Worm (Caenorhabditis elegans) whole organism, L1 larva: ENCODE data around the gene F21G4.5.

ENCODE experiments used
- C04F5.9 ChIP-seq: sonication (generic microtip); optimal IDR thresholded peaks from 2 replicates; lab custom pipeline; 2016; ENCODE audit warnings: missing genetic modification characterization, missing compliant biosample characterization
- C16A3.4 ChIP-seq: fragments of 150-350 bp; optimal IDR thresholded peaks from 2 replicates; lab custom pipeline; 2014; ENCODE audit warnings: missing biosample characterization, missing genetic modification characterization
- C34B4.2 ChIP-seq: sonication (generic microtip); optimal IDR thresholded peaks from 2 replicates; lab custom pipeline; 2017; ENCODE audit warnings: mild to moderate bottlenecking, missing genetic modification characterization, missing compliant biosample characterization
- F16B12.6 ChIP-seq: fragments of 150-350 bp; optimal IDR thresholded peaks from 2 replicates; lab custom pipeline; 2014; ENCODE audit warnings: missing biosample characterization, missing genetic modification characterization
- aha-1 ChIP-seq: fragments of 150-350 bp; optimal IDR thresholded peaks from 2 replicates; lab custom pipeline; 2014; ENCODE audit warnings: missing biosample characterization, missing genetic modification characterization
- aly-2 ChIP-seq: fragments of 150-350 bp; optimal IDR thresholded peaks from 2 replicates; lab custom pipeline; 2014; ENCODE audit warnings: missing biosample characterization, missing genetic modification characterization
- ama-1 ChIP-seq: fragments of 150-350 bp; optimal IDR thresholded peaks from 2 replicates; lab custom pipeline; 2014
- ceh-8 ChIP-seq: fragments of 200-800 bp; sonication (Bioruptor generic); optimal IDR thresholded peaks from 2 replicates; lab custom pipeline; 2018; ENCODE audit warnings: mild to moderate bottlenecking, missing genetic modification characterization, moderate library complexity, missing compliant biosample characterization
- ceh-82 ChIP-seq, 3 experiments: fragments of 150-350 bp in 1 of 3; sonication (generic microtip) in 2 of 3; optimal IDR thresholded peaks; 2 replicates each; lab custom pipeline; 2014 to 2017; ENCODE audit warnings: missing biosample characterization in 3 of 3, missing genetic modification characterization in 3 of 3
- ceh-88 ChIP-seq: fragments of 200-800 bp; sonication (Bioruptor generic); IDR thresholded peaks from 2 replicates; pipeline ENCODE4 v1.3.6; 2022; ENCODE audit warnings: missing genetic modification characterization, missing compliant biosample characterization
- ceh-90 ChIP-seq: sonication (generic microtip); optimal IDR thresholded peaks from 2 replicates; lab custom pipeline; 2016; ENCODE audit warnings: missing genetic modification characterization, missing compliant biosample characterization
- efl-1 ChIP-seq, 4 experiments: fragments of 150-350 bp; optimal IDR thresholded peaks in 3 of 4; peaks in 1 of 4; 1 replicate in 1 of 4; 2 replicates in 3 of 4; lab custom pipeline; 2014; ENCODE audit warnings: missing biosample characterization in 2 of 4, missing genetic modification characterization in 2 of 4, missing genetic modification reagents in 2 of 4
- efl-3 ChIP-seq: fragments of 200-800 bp; sonication (Bioruptor generic); optimal IDR thresholded peaks from 2 replicates; lab custom pipeline; 2018; ENCODE audit warnings: mild to moderate bottlenecking, missing genetic modification characterization, missing compliant biosample characterization
- egl-27 ChIP-seq, 2 experiments: fragments of 150-350 bp in 1 of 2; sonication (generic microtip); optimal IDR thresholded peaks; 3 replicates each; lab custom pipeline; 2017 to 2018; ENCODE audit warnings: missing biosample characterization in 2 of 2, missing genetic modification characterization in 2 of 2, missing genetic modification reagents in 2 of 2
- elt-2 ChIP-seq: sonication (generic microtip); optimal IDR thresholded peaks from 2 replicates; lab custom pipeline; 2016; ENCODE audit warnings: missing genetic modification characterization, mild to moderate bottlenecking, inconsistent platforms, missing compliant biosample characterization, missing genetic modification reagents
- elt-3 ChIP-seq, 6 experiments: fragments of 150-350 bp in 1 of 6; sonication (generic microtip); optimal IDR thresholded peaks; 2 replicates each; lab custom pipeline; 2017 to 2018; ENCODE audit warnings: missing biosample characterization in 6 of 6, missing genetic modification characterization in 6 of 6, inconsistent platforms in 1 of 6
- fkh-8 ChIP-seq: sonication (generic microtip); optimal IDR thresholded peaks from 2 replicates; lab custom pipeline; 2016; ENCODE audit warnings: mild to moderate bottlenecking, missing genetic modification characterization, missing compliant biosample characterization
- hlh-4 ChIP-seq: sonication (generic microtip); optimal IDR thresholded peaks from 2 replicates; lab custom pipeline; 2016; ENCODE audit warnings: mild to moderate bottlenecking, missing genetic modification characterization, missing compliant biosample characterization
- hpl-2 ChIP-seq: fragments of 150-350 bp; optimal IDR thresholded peaks from 2 replicates; lab custom pipeline; 2014; ENCODE audit warnings: missing biosample characterization, missing genetic modification reagents, missing genetic modification characterization
- isw-1 ChIP-seq: fragments of 200-800 bp; sonication (Bioruptor generic); IDR thresholded peaks from 2 replicates; pipeline ENCODE4 v1.3.6; 2022; ENCODE audit warnings: missing genetic modification characterization, missing compliant biosample characterization
- lin-14 ChIP-seq: fragments of 200-800 bp; sonication (Bioruptor generic); optimal IDR thresholded peaks from 2 replicates; lab custom pipeline; 2018; ENCODE audit warnings: mild to moderate bottlenecking, missing genetic modification characterization, moderate library complexity, missing compliant biosample characterization
- lin-15B ChIP-seq: fragments of 150-350 bp; sonication (generic microtip); optimal IDR thresholded peaks from 3 replicates; lab custom pipeline; 2014; ENCODE audit warnings: missing biosample characterization, missing genetic modification characterization
- lin-35 ChIP-seq, 2 experiments: fragments of 150-350 bp; optimal IDR thresholded peaks; 2 replicates each; lab custom pipeline; 2014; ENCODE audit warnings: missing biosample characterization in 2 of 2, missing genetic modification characterization in 2 of 2, missing genetic modification reagents in 2 of 2
- lsy-2 ChIP-seq, 2 experiments: fragments of 150-350 bp; optimal IDR thresholded peaks; 2 replicates each; lab custom pipeline; 2014; ENCODE audit warnings: missing biosample characterization in 2 of 2, missing genetic modification characterization in 2 of 2
- mef-2 ChIP-seq: fragments of 150-350 bp; optimal IDR thresholded peaks from 2 replicates; lab custom pipeline; 2014; ENCODE audit warnings: missing biosample characterization, missing genetic modification characterization
- mep-1 ChIP-seq: fragments of 150-350 bp; optimal IDR thresholded peaks from 2 replicates; lab custom pipeline; 2014; ENCODE audit warnings: missing biosample characterization, missing genetic modification characterization
- nhr-11 ChIP-seq: fragments of 150-350 bp; optimal IDR thresholded peaks from 2 replicates; lab custom pipeline; 2014; ENCODE audit warnings: missing biosample characterization, missing genetic modification characterization
- nhr-12 ChIP-seq: sonication (generic microtip); optimal IDR thresholded peaks from 2 replicates; lab custom pipeline; 2017; ENCODE audit warnings: missing biosample characterization, missing genetic modification characterization
- nhr-20 ChIP-seq: sonication (generic microtip); optimal IDR thresholded peaks from 2 replicates; lab custom pipeline; 2016; ENCODE audit warnings: mild to moderate bottlenecking, missing genetic modification characterization, missing compliant biosample characterization
- nhr-237 ChIP-seq: fragments of 150-350 bp; optimal IDR thresholded peaks from 2 replicates; lab custom pipeline; 2014; ENCODE audit warnings: missing biosample characterization, missing genetic modification characterization
- nhr-71 ChIP-seq: sonication (generic microtip); optimal IDR thresholded peaks from 2 replicates; lab custom pipeline; 2016; ENCODE audit warnings: mild to moderate bottlenecking, missing genetic modification characterization, moderate library complexity, missing compliant biosample characterization
- nhr-76 ChIP-seq: sonication (generic microtip); optimal IDR thresholded peaks from 2 replicates; lab custom pipeline; 2017; ENCODE audit warnings: missing biosample characterization, missing genetic modification characterization
- nhr-84 ChIP-seq: sonication (generic microtip); optimal IDR thresholded peaks from 2 replicates; lab custom pipeline; 2017; ENCODE audit warnings: missing biosample characterization, missing genetic modification characterization
- nhr-85 ChIP-seq: sonication (generic microtip); peaks from one replicate; lab custom pipeline; 2016; ENCODE audit warnings: missing genetic modification characterization, inconsistent platforms, missing compliant biosample characterization
- pax-3 ChIP-seq: fragments of 200-800 bp; sonication (Bioruptor generic); optimal IDR thresholded peaks from 2 replicates; lab custom pipeline; 2018; ENCODE audit warnings: mild to moderate bottlenecking, missing genetic modification characterization, moderate library complexity, missing compliant biosample characterization
- rnt-1 ChIP-seq: sonication (generic microtip); optimal IDR thresholded peaks from 2 replicates; lab custom pipeline; 2016; ENCODE audit warnings: mild to moderate bottlenecking, missing genetic modification characterization, moderate library complexity, missing compliant biosample characterization
- skn-1 ChIP-seq: fragments of 150-350 bp; optimal IDR thresholded peaks from 2 replicates; lab custom pipeline; 2014; ENCODE audit warnings: missing biosample characterization, missing genetic modification characterization
- snpc-4 ChIP-seq: fragments of 150-350 bp; optimal IDR thresholded peaks from 2 replicates; lab custom pipeline; 2014; ENCODE audit warnings: missing biosample characterization, missing genetic modification characterization
- snu-23 ChIP-seq: sonication (generic microtip); optimal IDR thresholded peaks from 2 replicates; lab custom pipeline; 2016; ENCODE audit warnings: missing genetic modification characterization, missing compliant biosample characterization
- sup-37 ChIP-seq: fragments of 200-800 bp; sonication (Bioruptor generic); optimal IDR thresholded peaks from 2 replicates; lab custom pipeline; 2018; ENCODE audit warnings: mild to moderate bottlenecking, missing genetic modification characterization, missing compliant biosample characterization
- swsn-7 ChIP-seq: sonication (generic microtip); optimal IDR thresholded peaks from 2 replicates; lab custom pipeline; 2016; ENCODE audit warnings: missing genetic modification characterization, missing compliant biosample characterization
- tlp-1 ChIP-seq: fragments of 150-350 bp; optimal IDR thresholded peaks from 2 replicates; lab custom pipeline; 2014; ENCODE audit warnings: missing biosample characterization, missing genetic modification characterization
- unc-130 ChIP-seq: fragments of 150-350 bp; optimal IDR thresholded peaks from 2 replicates; lab custom pipeline; 2017; ENCODE audit warnings: missing biosample characterization, missing genetic modification characterization, inconsistent platforms
- unc-30 ChIP-seq: sonication (generic microtip); optimal IDR thresholded peaks from 2 replicates; lab custom pipeline; 2017; ENCODE audit warnings: missing biosample characterization, missing genetic modification characterization
- unc-62 ChIP-seq: fragments of 150-350 bp; optimal IDR thresholded peaks from 2 replicates; lab custom pipeline; 2014; ENCODE audit warnings: missing biosample characterization, missing genetic modification reagents, missing genetic modification characterization
- unc-86 ChIP-seq: sonication (generic microtip); optimal IDR thresholded peaks from 2 replicates; lab custom pipeline; 2016; ENCODE audit warnings: missing genetic modification characterization, missing compliant biosample characterization
- xbp-1 ChIP-seq: sonication (generic microtip); optimal IDR thresholded peaks from 2 replicates; lab custom pipeline; 2016; ENCODE audit warnings: missing genetic modification characterization, missing compliant biosample characterization
- zag-1 ChIP-seq: fragments of 150-350 bp; optimal IDR thresholded peaks from 2 replicates; lab custom pipeline; 2014; ENCODE audit warnings: missing biosample characterization, missing genetic modification characterization
- zip-4 ChIP-seq: fragments of 200-800 bp; sonication (Bioruptor generic); optimal IDR thresholded peaks from 2 replicates; lab custom pipeline; 2018; ENCODE audit warnings: mild to moderate bottlenecking, missing genetic modification characterization, moderate library complexity, missing compliant biosample characterization
- ztf-4 ChIP-seq: fragments of 150-350 bp; optimal IDR thresholded peaks from 2 replicates; lab custom pipeline; 2014; ENCODE audit warnings: missing biosample characterization, missing genetic modification characterization

F21G4.5 gene

DNA sequence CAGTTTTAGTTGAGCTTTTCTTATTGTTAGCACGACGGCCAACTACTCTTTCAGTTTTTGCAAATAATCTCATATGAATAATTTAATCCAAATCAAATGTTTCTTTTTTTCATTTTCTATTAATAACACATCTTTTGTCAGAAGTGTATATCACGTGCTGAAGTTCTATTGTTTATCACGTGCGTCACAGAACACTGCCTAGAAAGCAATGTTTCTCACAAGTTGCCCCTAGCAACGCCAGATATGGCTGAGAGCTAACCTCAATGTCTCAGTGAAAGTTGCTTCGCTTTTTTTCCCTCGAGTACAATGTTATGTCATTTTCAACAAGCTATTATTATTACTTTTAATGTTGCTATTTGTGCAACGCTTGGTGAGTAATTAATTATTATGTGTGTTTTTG lies 22.1 kb downstream of the F21G4.5 start (continued):
- TF ChIP-seq nhr-84 (tag; lab: Kevin White, UChicago), result no peak
- no peak for TF ChIP-seq unc-130 (tag; lab: Kevin White, UChicago)
- no peak for TF ChIP-seq rnt-1 (tag; lab: Kevin White, UChicago)
- no peak for TF ChIP-seq skn-1 (tag; lab: Kevin White, UChicago)
- no peak for TF ChIP-seq nhr-237
- no peak for TF ChIP-seq ceh-88
- TF ChIP-seq sup-37 (GFP tag; lab: Kevin White, UChicago), result no peak
- TF ChIP-seq xbp-1, result no peak
- no peak for TF ChIP-seq C04F5.9 (tag; lab: Kevin White, UChicago)
- peak; percentile 65 for TF ChIP-seq pax-3 (tag; lab: Kevin White, UChicago)
- TF ChIP-seq egl-27 (tag; optimal IDR thresholded peaks at IDR 0.05; lab: Kevin White, UChicago), result no peak
- no peak for TF ChIP-seq unc-86 (tag; lab: Kevin White, UChicago)
- TF ChIP-seq nhr-85 (tag; lab: Kevin White, UChicago), result no peak
- TF ChIP-seq swsn-7, result peak; percentile 7
- no peak for TF ChIP-seq nhr-12
- TF ChIP-seq C34B4.2 (tag; lab: Kevin White, UChicago), result no peak
- TF ChIP-seq ceh-82 (tag; optimal IDR thresholded peaks at IDR 0.05; lab: Kevin White, UChicago), result no peak
- TF ChIP-seq aly-2, result no peak
- no peak for TF ChIP-seq mef-2 (tag; lab: Kevin White, UChicago)
- no peak for TF ChIP-seq ama-1 (lab: Kevin White, UChicago)
- no peak for TF ChIP-seq zag-1 (tag; lab: Kevin White, UChicago)
- TF ChIP-seq unc-30, result no peak
- no peak for TF ChIP-seq elt-2
- TF ChIP-seq tlp-1 (tag; lab: Kevin White, UChicago), result no peak
- peak; percentile 33 for TF ChIP-seq nhr-20 (tag; lab: Kevin White, UChicago)
- TF ChIP-seq ztf-4 (tag; lab: Kevin White, UChicago), result no peak
- peak; percentile 10 for TF ChIP-seq nhr-11
- TF ChIP-seq zip-4 (GFP tag; lab: Kevin White, UChicago), result no peak
- TF ChIP-seq lin-15B (tag; lab: Kevin White, UChicago), result no peak
- no peak for TF ChIP-seq efl-3
- no peak for TF ChIP-seq snpc-4
- peak; percentile 91 for TF ChIP-seq fkh-8
- no peak for TF ChIP-seq hlh-4 (tag; lab: Kevin White, UChicago)
- no peak for TF ChIP-seq unc-62 (GFP tag; lab: Kevin White, UChicago)
- no peak for TF ChIP-seq elt-3 (tag; optimal IDR thresholded peaks at IDR 0.05; lab: Kevin White, UChicago)
- TF ChIP-seq aha-1 (tag; lab: Kevin White, UChicago), result no peak
- TF ChIP-seq ceh-90 (tag; lab: Kevin White, UChicago), result no peak
- no peak for TF ChIP-seq nhr-76
- peak; percentile 62 for TF ChIP-seq nhr-71 (tag; lab: Kevin White, UChicago)
- no peak for TF ChIP-seq C16A3.4 (tag; lab: Kevin White, UChicago)
- TF ChIP-seq hpl-2 (GFP tag; lab: Kevin White, UChicago), result no peak
- peak; percentile 63 for TF ChIP-seq ceh-8 (GFP tag; lab: Kevin White, UChicago)
- no peak for TF ChIP-seq mep-1 (tag; lab: Kevin White, UChicago)
- no peak for TF ChIP-seq F16B12.6 (tag; lab: Kevin White, UChicago)

DNA sequence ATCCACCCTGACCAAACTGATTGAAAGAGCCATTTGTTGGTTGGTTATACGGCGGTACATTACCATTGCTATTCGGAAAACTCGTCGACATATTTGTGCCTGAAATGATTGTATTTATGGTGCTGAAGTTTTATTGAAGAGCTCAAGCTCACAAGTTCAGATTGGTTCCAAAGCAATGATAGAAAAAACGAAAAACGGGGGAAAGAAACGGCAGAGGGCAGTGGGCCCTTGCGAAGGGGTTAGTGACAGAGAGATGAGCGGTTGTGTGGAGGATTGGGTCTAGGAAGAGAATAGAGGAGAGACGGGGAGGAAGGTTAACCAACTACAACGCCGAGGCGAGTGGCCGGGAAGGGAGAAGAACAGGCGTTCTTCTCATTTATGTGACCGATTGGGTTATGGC lies 25.4 kb downstream of the F21G4.5 start, which contains the start of gene nra-3:
Gene nra-3 (minus strand): TSS at position 101 of the 400 bp plus-strand sequence.
- TF ChIP-seq lin-14 (GFP tag; lab: Kevin White, UChicago) (peak; percentile 16), lin-35 (GFP tag; optimal IDR thresholded peaks at IDR 0.05; lab: Kevin White, UChicago) (no peak), rnt-1 (tag; lab: Kevin White, UChicago) (peak; percentile 4), isw-1 (GFP tag; lab: Robert Waterston, UW) (no peak), mef-2 (tag; lab: Kevin White, UChicago) (no peak), nhr-12 (no peak), snu-23 (no peak), efl-1 (optimal IDR thresholded peaks at IDR 0.05; lab: Kevin White, UChicago) (no peak), efl-1 (GFP tag; optimal IDR thresholded peaks at IDR 0.05 in 1 of 2; lab: Kevin White, UChicago) (no peak), lsy-2 (tag; optimal IDR thresholded peaks at IDR 0.05; lab: Kevin White, UChicago) (no peak)
- TF ChIP-seq, all 84 proteins: peak for 2
